Fruit fly (Drosophila melanogaster) whole organism: ENCODE measurements around the gene ppk.

Experiments used
- CG8478 ChIP-seq: fragments of >200 bp; optimal IDR thresholded peaks from 2 replicates; lab custom pipeline; 2018; ENCODE audit warnings: inconsistent platforms
- psq ChIP-seq: fragments of >200 bp; optimal IDR thresholded peaks from 2 replicates; lab custom pipeline; 2017

- no peak for TF ChIP-seq psq
- TF ChIP-seq CG8478 (lab: Kevin White, UChicago): no peak
Observed at dm6 chr2L:14348602-14349001, 32.4 kb downstream of the ppk start, which contains the start of gene mTTF.
